Fruit fly (Drosophila melanogaster) Kc167 (cell line): Measurements from ENCODE around the gene CG31698.

Source experiments
- h ChIP-seq: fragments of >200 bp; optimal IDR thresholded peaks from 3 replicates; lab custom pipeline; 2018; ENCODE audit warnings: missing external identifiers
- insv ChIP-seq: fragments of >200 bp; optimal IDR thresholded peaks from 3 replicates; lab custom pipeline; 2018; ENCODE audit warnings: missing external identifiers
- psq ChIP-seq: fragments of >200 bp; optimal IDR thresholded peaks from 2 replicates; lab custom pipeline; 2017; ENCODE audit warnings: missing external identifiers

- TF ChIP-seq insv (no peak), h (no peak), psq (lab: Kevin White, UChicago) (no peak)
Observed at dm6 chr2L:3155804-3156203, 17.8 kb downstream of the CG31698 start.
